Fruit fly (Drosophila melanogaster): Measurements from ENCODE around the gene CG10298.

- TF ChIP-seq h (optimal IDR thresholded peaks at IDR 0.05): no peak
- no peak for TF ChIP-seq psq (optimal IDR thresholded peaks at IDR 0.05)
These were observed 9.6 kb downstream of the CG10298 start for dm6 chr3R:6352436-6352835.
